Fruit fly (Drosophila melanogaster) whole organism, wandering third instar larva: ENCODE data around the gene Coa8.

ENCODE experiments used
- GATAd ChIP-seq: sonication (Bioruptor generic); optimal IDR thresholded peaks from 2 replicates; lab custom pipeline; 2016; ENCODE audit warnings: missing biosample characterization, missing genetic modification characterization
- Hr78 ChIP-seq: fragments of >200 bp; optimal IDR thresholded peaks from 2 replicates; lab custom pipeline; 2017; ENCODE audit warnings: missing biosample characterization, missing genetic modification characterization
- Vsx2 ChIP-seq: fragments of 200-300, 225-300 bp; sonication (Bioruptor generic); optimal IDR thresholded peaks from 2 replicates; lab custom pipeline; 2018; ENCODE audit warnings: missing biosample characterization, missing genetic modification characterization; ENCODE audit not compliant: partially characterized antibody
- dsf ChIP-seq: sonication (Bioruptor generic); optimal IDR thresholded peaks from 2 replicates; lab custom pipeline; 2016; ENCODE audit warnings: missing biosample characterization, missing genetic modification characterization, borderline replicate concordance
- foxo ChIP-seq, 2 experiments: fragments of 200-800 bp; sonication (Bioruptor generic); optimal IDR thresholded peaks; 2 replicates in 1 of 2; 3 replicates in 1 of 2; lab custom pipeline; 2016 to 2017; ENCODE audit warnings: missing biosample characterization in 2 of 2, missing genetic modification characterization in 2 of 2
- pan ChIP-seq: fragments of >200 bp; optimal IDR thresholded peaks from 2 replicates; lab custom pipeline; 2017
- psq ChIP-seq: fragments of 200-800 bp; sonication (Bioruptor generic); optimal IDR thresholded peaks from 3 replicates; lab custom pipeline; 2017; ENCODE audit warnings: missing biosample characterization, mild to moderate bottlenecking, missing genetic modification characterization, moderate library complexity

DNA sequence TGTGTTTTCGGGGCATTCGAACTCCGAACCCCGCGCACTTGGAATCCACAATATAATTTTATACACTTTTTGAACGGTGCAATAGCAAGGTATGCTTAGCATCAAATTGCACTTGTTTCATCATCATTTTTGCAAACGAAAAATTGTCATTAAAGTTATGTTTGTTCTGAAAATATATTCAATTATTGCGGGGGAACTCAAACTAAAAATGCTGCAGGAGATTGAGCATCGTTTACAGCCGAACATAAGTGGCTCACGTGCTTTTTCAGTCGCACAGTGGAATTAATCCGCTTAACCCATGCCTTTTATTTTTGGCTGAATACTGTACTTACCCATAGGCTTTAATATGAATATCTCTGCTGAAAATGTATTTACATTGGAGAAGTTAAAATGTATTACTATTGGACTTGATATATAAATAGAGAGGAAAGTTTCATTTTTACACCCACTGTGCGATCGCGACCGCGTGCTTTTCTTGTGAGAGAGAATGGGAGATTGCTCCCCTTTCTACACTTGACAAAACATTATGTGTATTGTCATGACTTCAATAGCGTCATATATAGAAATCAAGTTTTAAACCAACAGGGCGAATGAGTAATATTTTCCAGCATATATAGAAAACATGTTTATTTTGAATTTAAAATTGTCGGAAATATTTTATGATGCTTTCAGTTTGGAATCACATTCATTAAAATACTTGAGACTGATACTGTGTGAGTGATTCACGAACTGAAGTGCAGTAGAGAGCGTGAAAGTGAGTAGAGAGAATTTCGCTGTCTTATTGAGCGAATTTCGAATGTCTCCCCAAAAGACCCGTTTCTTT is 49.5 kb upstream of the Coa8 start:
- no peak for TF ChIP-seq Vsx2 (GFP tag; lab: Kevin White, UChicago)
- peak; percentile 81 for TF ChIP-seq dsf (GFP tag; lab: Kevin White, UChicago)
- TF ChIP-seq pan (lab: Kevin White, UChicago): no peak
- TF ChIP-seq Hr78 (GFP tag; lab: Kevin White, UChicago): no peak
- TF ChIP-seq foxo (GFP tag; optimal IDR thresholded peaks at IDR 0.05; lab: Kevin White, UChicago): peak; percentile 91 to 98
- TF ChIP-seq psq: peak; percentile 92
- peak; percentile 58 for TF ChIP-seq GATAd
